Fruit fly (Drosophila melanogaster) whole organism, embryonic: Measurements from ENCODE around the gene CG9114.
A peak's percentile ranks its signal among the peaks of the same experiment; 100 is the strongest.

Experiments used
- Blimp-1 ChIP-seq: fragments of 200-800 bp; sonication (Bioruptor generic); optimal IDR thresholded peaks from 3 replicates; lab custom pipeline; 2018; ENCODE audit warnings: missing biosample characterization, missing genetic modification characterization, mild to moderate bottlenecking, moderate library complexity, missing genetic modification reagents
- CG10209 ChIP-seq: fragments of 200-800 bp; sonication (Bioruptor generic); optimal IDR thresholded peaks from 3 replicates; lab custom pipeline; 2017; ENCODE audit warnings: missing biosample characterization, mild to moderate bottlenecking, missing genetic modification characterization, missing genetic modification reagents
- CG10274 ChIP-seq: fragments of 200-800 bp; sonication (Bioruptor generic); optimal IDR thresholded peaks from 3 replicates; lab custom pipeline; 2017; ENCODE audit warnings: missing biosample characterization, mild to moderate bottlenecking, missing genetic modification characterization
- CG11504 ChIP-seq: fragments of 200-800 bp; sonication (Bioruptor generic); optimal IDR thresholded peaks from 3 replicates; lab custom pipeline; 2019; ENCODE audit warnings: missing biosample characterization, mild to moderate bottlenecking, missing genetic modification characterization, moderate library complexity
- CG13424 ChIP-seq: fragments of 200-800 bp; sonication (Bioruptor generic); optimal IDR thresholded peaks from 2 replicates; lab custom pipeline; 2019; ENCODE audit warnings: missing biosample characterization, mild to moderate bottlenecking, missing genetic modification characterization, moderate library complexity
- CG14710 ChIP-seq: fragments of 200-800 bp; sonication (Bioruptor generic); optimal IDR thresholded peaks from 3 replicates; lab custom pipeline; 2019; ENCODE audit warnings: missing biosample characterization, mild to moderate bottlenecking, missing genetic modification characterization, moderate library complexity
- CG16779 ChIP-seq: fragments of 200-800 bp; sonication (Bioruptor generic); IDR thresholded peaks from 2 replicates; pipeline ENCODE4 v1.3.6; 2022; ENCODE audit warnings: missing biosample characterization, missing genetic modification characterization
- CG17385 ChIP-seq: fragments of 200-800 bp; sonication (Bioruptor generic); optimal IDR thresholded peaks from 3 replicates; lab custom pipeline; 2018; ENCODE audit warnings: missing biosample characterization, mild to moderate bottlenecking, missing genetic modification characterization
- CG18262 ChIP-seq: fragments of 200-800 bp; optimal IDR thresholded peaks from 3 replicates; lab custom pipeline; 2019; ENCODE audit warnings: missing biosample characterization, mild to moderate bottlenecking, missing genetic modification characterization, moderate library complexity
- CG2199 ChIP-seq: fragments of 200-800 bp; sonication (Bioruptor generic); IDR thresholded peaks from 3 replicates; pipeline ENCODE4 v1.3.6; 2022; ENCODE audit warnings: missing biosample characterization, missing genetic modification characterization
- CG2678 ChIP-seq: fragments of 200-800 bp; sonication (Bioruptor generic); optimal IDR thresholded peaks from 3 replicates; lab custom pipeline; 2019; ENCODE audit warnings: missing biosample characterization, mild to moderate bottlenecking, missing genetic modification characterization, moderate library complexity
- CG2712 ChIP-seq: fragments of 200-800 bp; optimal IDR thresholded peaks from 3 replicates; lab custom pipeline; 2019; ENCODE audit warnings: missing biosample characterization, mild to moderate bottlenecking, missing genetic modification characterization, moderate library complexity
- CG33557 ChIP-seq: fragments of 200-800 bp; sonication (Bioruptor generic); optimal IDR thresholded peaks from 2 replicates; lab custom pipeline; 2019; ENCODE audit warnings: missing biosample characterization, mild to moderate bottlenecking, missing genetic modification characterization, moderate library complexity
- CG4424 ChIP-seq: fragments of 200-800 bp; sonication (Bioruptor generic); optimal IDR thresholded peaks from 3 replicates; lab custom pipeline; 2016; ENCODE audit warnings: missing biosample characterization, missing genetic modification characterization
- CG4707 ChIP-seq: fragments of 200-800 bp; sonication (Bioruptor generic); optimal IDR thresholded peaks from 2 replicates; lab custom pipeline; 2018; ENCODE audit warnings: missing biosample characterization, mild to moderate bottlenecking, missing genetic modification characterization, moderate library complexity
- CG6175 ChIP-seq: fragments of 200-800 bp; sonication (Bioruptor generic); IDR thresholded peaks from 3 replicates; pipeline ENCODE4 v1.3.6; 2022; ENCODE audit warnings: missing biosample characterization, missing genetic modification characterization
- CG6254 ChIP-seq: fragments of 200-800 bp; sonication (Bioruptor generic); optimal IDR thresholded peaks from 3 replicates; lab custom pipeline; 2017; ENCODE audit warnings: mild to moderate bottlenecking, missing biosample characterization, missing genetic modification reagents, missing genetic modification characterization
- CG6689 ChIP-seq: fragments of 200-800 bp; sonication (Bioruptor generic); IDR thresholded peaks from 2 replicates; pipeline ENCODE4 v1.3.6; 2022; ENCODE audit warnings: missing biosample characterization, missing genetic modification characterization
- CG7556 ChIP-seq: fragments of 200-800 bp; sonication (Bioruptor generic); optimal IDR thresholded peaks from 2 replicates; lab custom pipeline; 2017; ENCODE audit warnings: missing biosample characterization, mild to moderate bottlenecking, missing genetic modification characterization
- CG7786 ChIP-seq: fragments of 200-800 bp; sonication (Bioruptor generic); optimal IDR thresholded peaks from 2 replicates; lab custom pipeline; 2016; ENCODE audit warnings: missing biosample characterization, missing genetic modification characterization
- CG7839 ChIP-seq: fragments of 200-800 bp; sonication (Bioruptor generic); optimal IDR thresholded peaks from 3 replicates; lab custom pipeline; 2018; ENCODE audit warnings: missing biosample characterization, mild to moderate bottlenecking, missing genetic modification characterization, moderate library complexity
- CG8924 ChIP-seq: fragments of 200-800 bp; optimal IDR thresholded peaks from 3 replicates; lab custom pipeline; 2019; ENCODE audit warnings: missing biosample characterization, mild to moderate bottlenecking, missing genetic modification characterization, moderate library complexity
- CoRest ChIP-seq: fragments of 200-800 bp; sonication (Bioruptor generic); optimal IDR thresholded peaks from 3 replicates; lab custom pipeline; 2018; ENCODE audit warnings: missing biosample characterization, mild to moderate bottlenecking, missing genetic modification characterization, moderate library complexity
- Fer2 ChIP-seq: fragments of 200-800 bp; sonication (Bioruptor generic); optimal IDR thresholded peaks from 2 replicates; lab custom pipeline; 2018; ENCODE audit warnings: missing biosample characterization, mild to moderate bottlenecking, missing genetic modification characterization, moderate library complexity
- H2.0 ChIP-seq: fragments of 200-800 bp; sonication (Bioruptor generic); IDR thresholded peaks from 2 replicates; pipeline ENCODE4 v1.3.6; 2022; ENCODE audit warnings: missing biosample characterization, missing genetic modification characterization
- Hey ChIP-seq: fragments of 200-800 bp; sonication (Bioruptor generic); optimal IDR thresholded peaks from 3 replicates; lab custom pipeline; 2018; ENCODE audit warnings: missing biosample characterization, mild to moderate bottlenecking, missing genetic modification characterization
- Sox102F ChIP-seq: fragments of 200-800 bp; sonication (Bioruptor generic); optimal IDR thresholded peaks from 2 replicates; lab custom pipeline; 2018; ENCODE audit warnings: missing biosample characterization, mild to moderate bottlenecking, missing genetic modification characterization, moderate library complexity
- Ssrp ChIP-seq: fragments of 200-800 bp; sonication (Bioruptor generic); optimal IDR thresholded peaks from 2 replicates; lab custom pipeline; 2018; ENCODE audit warnings: missing biosample characterization, mild to moderate bottlenecking, missing genetic modification characterization, moderate library complexity
- Xbp1 ChIP-seq: fragments of 200-800 bp; sonication (Bioruptor generic); optimal IDR thresholded peaks from 3 replicates; lab custom pipeline; 2016; ENCODE audit warnings: missing biosample characterization, mild to moderate bottlenecking, missing genetic modification characterization
- az2 ChIP-seq: fragments of 200-800 bp; sonication (Bioruptor generic); optimal IDR thresholded peaks from 3 replicates; lab custom pipeline; 2016; ENCODE audit warnings: missing biosample characterization, missing genetic modification characterization
- bsh ChIP-seq, 2 experiments: fragments of 200-800 bp; sonication (Bioruptor generic); optimal IDR thresholded peaks; 2 replicates each; lab custom pipeline; 2017 to 2018; ENCODE audit warnings: mild to moderate bottlenecking in 2 of 2, missing biosample characterization in 2 of 2, missing genetic modification characterization in 2 of 2, moderate library complexity in 1 of 2
- chn ChIP-seq: fragments of 200-800 bp; sonication (Bioruptor generic); optimal IDR thresholded peaks from 2 replicates; lab custom pipeline; 2016; ENCODE audit warnings: missing biosample characterization, missing genetic modification characterization
- dmrt99B ChIP-seq: fragments of 200-800 bp; sonication (Bioruptor generic); optimal IDR thresholded peaks from 2 replicates; lab custom pipeline; 2018; ENCODE audit warnings: missing biosample characterization, mild to moderate bottlenecking, missing genetic modification characterization, moderate library complexity
- eve ChIP-seq, 2 experiments: fragments of >200 bp; optimal IDR thresholded peaks; 2 replicates each; lab custom pipeline; 2017; ENCODE audit warnings: missing biosample characterization in 2 of 2, missing genetic modification characterization in 2 of 2
- fd96Cb ChIP-seq: fragments of 200-800 bp; sonication (Bioruptor generic); optimal IDR thresholded peaks from 2 replicates; lab custom pipeline; 2018; ENCODE audit warnings: missing biosample characterization, mild to moderate bottlenecking, missing genetic modification characterization, moderate library complexity
- gcm ChIP-seq: fragments of 200-800 bp; sonication (Bioruptor generic); optimal IDR thresholded peaks from 2 replicates; lab custom pipeline; 2019; ENCODE audit warnings: missing biosample characterization, mild to moderate bottlenecking, missing genetic modification characterization, moderate library complexity
- grau ChIP-seq: fragments of 200-800 bp; optimal IDR thresholded peaks from 3 replicates; lab custom pipeline; 2019; ENCODE audit warnings: missing biosample characterization, mild to moderate bottlenecking, missing genetic modification characterization, moderate library complexity
- her ChIP-seq: fragments of 200-800 bp; sonication (Bioruptor generic); optimal IDR thresholded peaks from 2 replicates; lab custom pipeline; 2016; ENCODE audit warnings: missing biosample characterization, missing genetic modification characterization
- lola ChIP-seq, 3 experiments: fragments of >200 bp in 2 of 3; fragments of 200-800 bp in 1 of 3; sonication (Bioruptor generic) in 1 of 3; optimal IDR thresholded peaks; 2 replicates each; lab custom pipeline; 2017 to 2019; ENCODE audit warnings: missing biosample characterization in 3 of 3, missing genetic modification characterization in 3 of 3, mild to moderate bottlenecking in 1 of 3, moderate library complexity in 1 of 3
- mld ChIP-seq: fragments of 200-800 bp; sonication (Bioruptor generic); IDR thresholded peaks from 3 replicates; pipeline ENCODE4 v1.3.6; 2022; ENCODE audit warnings: missing biosample characterization, missing genetic modification characterization; ENCODE audit not compliant: partially characterized antibody
- nerfin-1 ChIP-seq: fragments of 200-800 bp; sonication (Bioruptor generic); optimal IDR thresholded peaks from 3 replicates; lab custom pipeline; 2019; ENCODE audit warnings: missing biosample characterization, mild to moderate bottlenecking, missing genetic modification characterization, moderate library complexity
- prd ChIP-seq, 3 experiments: fragments of >200 bp in 2 of 3; fragments of 200-800 bp in 1 of 3; sonication (Bioruptor generic) in 1 of 3; optimal IDR thresholded peaks in 2 of 3; IDR thresholded peaks in 1 of 3; 2 replicates in 2 of 3; 3 replicates in 1 of 3; pipeline versions ENCODE4 v1.3.6 to Lab custom; 2017 to 2022; ENCODE audit warnings: missing biosample characterization in 1 of 3, missing genetic modification characterization in 1 of 3
- tll ChIP-seq, 2 experiments: fragments of 200-800 bp in 1 of 2; fragments of >200 bp in 1 of 2; sonication (Bioruptor generic) in 1 of 2; optimal IDR thresholded peaks; 2 replicates each; lab custom pipeline; 2017 to 2019; ENCODE audit warnings: missing biosample characterization in 2 of 2, missing genetic modification characterization in 2 of 2, mild to moderate bottlenecking in 1 of 2, moderate library complexity in 1 of 2
- twi ChIP-seq: fragments of 200-800 bp; optimal IDR thresholded peaks from 2 replicates; lab custom pipeline; 2019; ENCODE audit warnings: missing biosample characterization, mild to moderate bottlenecking, missing genetic modification characterization, moderate library complexity
- tx ChIP-seq: fragments of 200-800 bp; sonication (Bioruptor generic); optimal IDR thresholded peaks from 2 replicates; lab custom pipeline; 2016; ENCODE audit warnings: missing biosample characterization, missing genetic modification characterization
- zen ChIP-seq: fragments of 200-800 bp; sonication (Bioruptor generic); optimal IDR thresholded peaks from 3 replicates; lab custom pipeline; 2018; ENCODE audit warnings: missing biosample characterization, mild to moderate bottlenecking, missing genetic modification characterization, moderate library complexity

CG9114 gene

DNA sequence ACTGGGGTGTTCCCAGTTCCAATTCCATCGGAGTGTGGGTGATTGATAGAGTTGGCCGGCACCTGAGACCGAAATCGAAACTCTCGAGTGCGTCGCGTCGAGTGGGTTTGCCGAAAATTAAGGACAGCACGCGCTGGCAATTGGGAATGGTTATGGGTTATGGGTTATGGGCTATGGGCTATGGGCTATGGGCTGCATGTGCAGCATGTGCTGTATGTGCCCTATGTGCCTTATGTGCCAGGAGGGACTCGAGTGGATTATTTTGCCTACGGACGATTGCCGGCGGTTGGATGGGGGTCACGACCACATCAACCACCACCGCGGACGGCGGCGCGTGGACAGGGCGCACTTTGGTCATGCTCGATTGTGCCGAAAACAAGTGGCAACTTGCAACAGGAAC lies 37.1 kb upstream of the CG9114 start:
- peak; percentile 50 for TF ChIP-seq Hey
- no peak for TF ChIP-seq tx
- peak; percentile 80 for TF ChIP-seq twi

DNA sequence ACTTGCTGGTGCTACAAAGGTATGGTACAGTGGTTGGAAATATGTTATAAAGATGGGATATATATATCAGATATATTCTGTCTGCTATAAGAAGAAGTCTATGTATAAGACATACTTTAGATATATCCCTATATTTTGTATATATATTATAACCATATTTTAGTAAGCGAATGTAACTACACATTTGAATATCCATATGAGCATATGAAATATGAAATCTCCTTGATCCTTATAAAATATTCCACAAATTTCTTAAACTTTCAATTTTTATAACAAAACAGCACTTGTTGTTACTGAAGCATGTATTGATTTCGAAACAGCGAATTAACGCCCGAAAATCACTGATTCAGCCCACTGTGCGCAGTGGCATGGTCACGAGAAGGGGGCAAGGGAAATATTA lies 31.5 kb upstream of the CG9114 start:
- TF ChIP-seq CG7839 (peak; percentile 23), Xbp1 (GFP tag; lab: Kevin White, UChicago) (peak; percentile 25), her (GFP tag; lab: Kevin White, UChicago) (no peak), CG14710 (tag; lab: Kevin White, UChicago) (peak; percentile 41), CG33557 (GFP tag; lab: Kevin White, UChicago) (peak; percentile 13), CG2199 (GFP tag; lab: Robert Waterston, UW) (no peak), CG7786 (GFP tag; lab: Kevin White, UChicago) (no peak), CG2712 (peak; percentile 59), Blimp-1 (GFP tag; lab: Kevin White, UChicago) (peak; percentile 51), chn (GFP tag; lab: Kevin White, UChicago) (no peak), CG16779 (GFP tag; lab: Robert Waterston, UW) (no peak), CG11504 (tag; lab: Kevin White, UChicago) (peak; percentile 49), CG2678 (peak; percentile 55), CG6689 (GFP tag; lab: Robert Waterston, UW) (0 out of 2 replicates have a peak, but pooled peaks have one; percentile 12), lola (GFP tag; optimal IDR thresholded peaks at IDR 0.05; lab: Kevin White, UChicago) (peak in 1 of 3 experiments; percentile 59), dmrt99B (tag; lab: Kevin White, UChicago) (peak; percentile 58), Sox102F (GFP tag; lab: Kevin White, UChicago) (peak; percentile 38), grau (tag; lab: Kevin White, UChicago) (peak; percentile 43), nerfin-1 (tag; lab: Kevin White, UChicago) (no peak), az2 (GFP tag; lab: Kevin White, UChicago) (peak; percentile 10), Ssrp (peak; percentile 36), CG13424 (tag; lab: Kevin White, UChicago) (peak; percentile 48), CG6254 (GFP tag; lab: Kevin White, UChicago) (peak; percentile 14), bsh (GFP tag; optimal IDR thresholded peaks at IDR 0.05; lab: Kevin White, UChicago) (peak in 1 of 2 experiments; percentile 55), mld (GFP tag; lab: Robert Waterston, UW) (no peak), CG10209 (GFP tag; lab: Kevin White, UChicago) (peak; percentile 13), gcm (GFP tag; lab: Kevin White, UChicago) (no peak), CG6175 (GFP tag; lab: Robert Waterston, UW) (no peak), fd96Cb (tag; lab: Kevin White, UChicago) (peak; percentile 50), CG18262 (peak; percentile 72), tll (GFP tag; optimal IDR thresholded peaks at IDR 0.05; lab: Kevin White, UChicago) (no peak), CG7556 (GFP tag; lab: Kevin White, UChicago) (peak; percentile 53), CG4424 (peak; percentile 31), CG17385 (GFP tag; lab: Kevin White, UChicago) (peak; percentile 21), H2.0 (no peak), zen (tag; lab: Kevin White, UChicago) (no peak), Fer2 (tag; lab: Kevin White, UChicago) (no peak), prd (optimal IDR thresholded peaks at IDR 0.05; lab: Kevin White, UChicago) (no peak), prd (GFP tag; IDR thresholded peaks at IDR 0.05; lab: Robert Waterston, UW) (0 out of 3 replicates have a peak, but pooled peaks have one; percentile 16), CG10274 (GFP tag; lab: Kevin White, UChicago) (no peak), CG4707 (peak; percentile 18), CG8924 (tag; lab: Kevin White, UChicago) (peak; percentile 29), eve (GFP tag; optimal IDR thresholded peaks at IDR 0.05; lab: Kevin White, UChicago) (peak in 1 of 2 experiments; percentile 9), CoRest (tag; lab: Kevin White, UChicago) (peak; percentile 45)
